Fruit fly (Drosophila melanogaster): Measurements from ENCODE around the gene ver.

- TF ChIP-seq CG8301 (tag; optimal IDR thresholded peaks at IDR 0.05) (no peak), CG32121 (GFP tag; IDR thresholded peaks at IDR 0.05) (no peak), CG14655 (GFP tag; optimal IDR thresholded peaks at IDR 0.05) (no peak)
Observed at dm6 chr3L:12507571-12507970, 16.2 kb upstream of the ver start, which contains the start of gene CG10654.

All from whole organism, pupa.